Worm (Caenorhabditis elegans): ENCODE data around the gene F38E11.6.

The F38E11.6 gene

DNA sequence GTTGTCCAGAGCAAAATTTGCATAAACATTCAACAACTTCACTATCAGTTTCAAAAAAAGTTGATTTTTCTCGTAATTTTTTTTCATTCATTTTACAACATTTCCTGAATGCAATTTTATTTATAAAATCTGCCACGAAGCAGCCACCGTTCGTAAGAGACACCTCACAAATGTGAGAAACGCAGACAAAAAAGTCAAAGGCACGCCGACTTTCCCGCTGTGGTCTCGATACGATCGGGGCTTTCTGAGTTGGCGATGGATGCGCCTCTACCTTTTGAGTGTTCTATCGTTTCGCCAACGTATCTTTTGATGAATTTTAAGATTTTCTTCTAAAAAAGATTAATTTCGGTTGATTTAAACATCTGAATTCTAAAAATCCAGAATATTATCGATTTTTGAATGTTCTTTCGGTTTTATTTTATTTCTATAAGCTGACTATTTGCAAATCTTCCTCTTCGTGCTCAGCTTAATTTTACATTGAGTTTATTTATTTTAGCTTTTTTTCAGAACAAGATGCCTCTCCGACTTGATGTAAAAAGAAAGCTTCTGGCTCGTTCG, 8.0 kb downstream of the F38E11.6 start, which contains the start of gene copb-2 (continued):
- TF ChIP-seq snpc-4 (tag; optimal IDR thresholded peaks at IDR 0.05) = peak; percentile 87
- TF ChIP-seq tbx-2 (tag; optimal IDR thresholded peaks at IDR 0.05) = peak; percentile 40
- peak; percentile 25 for TF ChIP-seq nhr-90 (tag; optimal IDR thresholded peaks at IDR 0.05; ENCODE audit: poor library complexity)
- TF ChIP-seq snu-23 (GFP tag; optimal IDR thresholded peaks at IDR 0.05) = peak; percentile 72
- peak in 1 of 6 experiments; percentile 10 for TF ChIP-seq elt-3 (tag; optimal IDR thresholded peaks at IDR 0.05)
- TF ChIP-seq C04F5.9 (tag; optimal IDR thresholded peaks at IDR 0.05) = peak; percentile 21
- peak; percentile 5 for TF ChIP-seq nhr-77 (tag; optimal IDR thresholded peaks at IDR 0.05)

- TF ChIP-seq mef-2 (tag; optimal IDR thresholded peaks at IDR 0.05) (no peak), nhr-84 (tag; optimal IDR thresholded peaks at IDR 0.05) (no peak), sox-4 (tag; optimal IDR thresholded peaks at IDR 0.05) (no peak), unc-98 (GFP tag; IDR thresholded peaks at IDR 0.05) (no peak), mdl-1 (tag; optimal IDR thresholded peaks at IDR 0.05) (no peak), zip-4 (GFP tag; optimal IDR thresholded peaks at IDR 0.05) (no peak), ztf-4 (tag; optimal IDR thresholded peaks at IDR 0.05) (no peak), grh-1 (GFP tag; IDR thresholded peaks at IDR 0.05) (no peak), ceh-8 (GFP tag; optimal IDR thresholded peaks at IDR 0.05) (no peak), ces-1 (GFP tag; optimal IDR thresholded peaks at IDR 0.05) (no peak), nhr-47 (tag; optimal IDR thresholded peaks at IDR 0.05) (no peak), egl-27 (tag; optimal IDR thresholded peaks at IDR 0.05) (no peak), blmp-1 (tag; optimal IDR thresholded peaks at IDR 0.05) (no peak), nhr-71 (tag; optimal IDR thresholded peaks at IDR 0.05) (no peak), hlh-4 (tag; optimal IDR thresholded peaks at IDR 0.05) (no peak)
These were observed 9.9 kb downstream of the F38E11.6 start, which contains the start of gene cutl-17 for ce11 chrIV:9457400-9457799. TSS of gene cutl-17 (minus strand) at chrIV:9457500.

- no peak for TF ChIP-seq nhr-28 (tag; optimal IDR thresholded peaks at IDR 0.05)
- TF ChIP-seq ztf-4 (tag; optimal IDR thresholded peaks at IDR 0.05) = no peak
- no peak for TF ChIP-seq efl-3 (GFP tag; optimal IDR thresholded peaks at IDR 0.05)
- TF ChIP-seq ceh-63 (GFP tag; optimal IDR thresholded peaks at IDR 0.05) = no peak
- no peak for TF ChIP-seq zag-1 (tag; optimal IDR thresholded peaks at IDR 0.05)
- no peak for TF ChIP-seq fkh-4 (tag; optimal IDR thresholded peaks at IDR 0.05; ENCODE audit: borderline replicate concordance)
- no peak for TF ChIP-seq pag-3 (tag; optimal IDR thresholded peaks at IDR 0.05; ENCODE audit: borderline replicate concordance, insufficient read depth)
- TF ChIP-seq unc-62 (GFP tag; optimal IDR thresholded peaks at IDR 0.05) = no peak
- TF ChIP-seq unc-86 (tag; optimal IDR thresholded peaks at IDR 0.05) = no peak
- no peak for TF ChIP-seq nhr-12 (tag; optimal IDR thresholded peaks at IDR 0.05)
- TF ChIP-seq nhr-76 (tag; optimal IDR thresholded peaks at IDR 0.05) = no peak
- no peak for TF ChIP-seq tlp-1 (tag; optimal IDR thresholded peaks at IDR 0.05)
- TF ChIP-seq mef-2 (tag; optimal IDR thresholded peaks at IDR 0.05) = no peak
- TF ChIP-seq jun-1 (tag; optimal IDR thresholded peaks at IDR 0.05) = no peak
- TF ChIP-seq unc-30 (tag; optimal IDR thresholded peaks at IDR 0.05) = no peak
- no peak for TF ChIP-seq swsn-7 (tag; optimal IDR thresholded peaks at IDR 0.05)
- TF ChIP-seq tbx-2 (tag; optimal IDR thresholded peaks at IDR 0.05) = no peak
- no peak for TF ChIP-seq ceh-82 (tag; optimal IDR thresholded peaks at IDR 0.05)
- TF ChIP-seq nhr-237 (tag; optimal IDR thresholded peaks at IDR 0.05) = no peak
- no peak for TF ChIP-seq C16A3.4 (tag; optimal IDR thresholded peaks at IDR 0.05)
These were observed 15.5 kb downstream of the F38E11.6 start for ce11 chrIV:9451816-9452215.

- TF ChIP-seq nhr-85 (tag) (no peak), grh-1 (GFP tag; IDR thresholded peaks at IDR 0.05) (no peak), isw-1 (GFP tag; IDR thresholded peaks at IDR 0.05) (no peak), egl-13 (tag; optimal IDR thresholded peaks at IDR 0.05) (no peak), nhr-47 (tag; optimal IDR thresholded peaks at IDR 0.05) (no peak), elt-2 (tag; optimal IDR thresholded peaks at IDR 0.05) (no peak), lsy-2 (tag; optimal IDR thresholded peaks at IDR 0.05) (no peak), hlh-17 (GFP tag; optimal IDR thresholded peaks at IDR 0.05; ENCODE audit: borderline replicate concordance) (no peak), nhr-90 (tag; optimal IDR thresholded peaks at IDR 0.05; ENCODE audit: poor library complexity) (no peak), skn-1 (tag; optimal IDR thresholded peaks at IDR 0.05) (no peak), C34B4.2 (tag; optimal IDR thresholded peaks at IDR 0.05) (no peak), ceh-90 (tag; optimal IDR thresholded peaks at IDR 0.05) (no peak), C16A3.4 (tag; optimal IDR thresholded peaks at IDR 0.05) (no peak), efl-1 (optimal IDR thresholded peaks at IDR 0.05) (no peak), efl-1 (GFP tag; optimal IDR thresholded peaks at IDR 0.05 in 1 of 2) (peak in 1 of 2 experiments; percentile 89), blmp-1 (tag; optimal IDR thresholded peaks at IDR 0.05) (peak; percentile 18)
These were observed 16.9 kb downstream of the F38E11.6 start, which contains the start of gene cpin-1 for ce11 chrIV:9450375-9450774. TSS of gene cpin-1 (plus strand) at chrIV:9450675.

Measured in whole organism, L1 larva.